Fruit fly (Drosophila melanogaster) whole organism, embryonic: ENCODE data around the gene CG43346.

Experiments
- Bteb2 ChIP-seq: fragments of 200-800 bp; sonication (Bioruptor generic); optimal IDR thresholded peaks from 2 replicates; lab custom pipeline; 2016; ENCODE audit warnings: missing biosample characterization, missing genetic modification characterization
- CG10274 ChIP-seq: fragments of 200-800 bp; sonication (Bioruptor generic); optimal IDR thresholded peaks from 3 replicates; lab custom pipeline; 2017; ENCODE audit warnings: missing biosample characterization, mild to moderate bottlenecking, missing genetic modification characterization
- CG10321 ChIP-seq: fragments of 200-800 bp; sonication (Bioruptor generic); IDR thresholded peaks from 2 replicates; pipeline ENCODE4 v1.3.6; 2022; ENCODE audit warnings: missing biosample characterization, missing genetic modification characterization
- CG10979 ChIP-seq: fragments of 200-800 bp; sonication (Bioruptor generic); optimal IDR thresholded peaks from 2 replicates; lab custom pipeline; 2018; ENCODE audit warnings: missing biosample characterization, mild to moderate bottlenecking, missing genetic modification characterization, moderate library complexity
- CG11723 ChIP-seq: fragments of 200-800 bp; sonication (Bioruptor generic); optimal IDR thresholded peaks from 2 replicates; lab custom pipeline; 2017; ENCODE audit warnings: missing biosample characterization, mild to moderate bottlenecking, missing genetic modification characterization
- CG13296 ChIP-seq: fragments of 200-800 bp; sonication (Bioruptor generic); optimal IDR thresholded peaks from 3 replicates; lab custom pipeline; 2018; ENCODE audit warnings: missing biosample characterization, mild to moderate bottlenecking, missing genetic modification characterization
- CG15269 ChIP-seq: fragments of 200-800 bp; sonication (Bioruptor generic); optimal IDR thresholded peaks from 2 replicates; lab custom pipeline; 2018; ENCODE audit warnings: missing biosample characterization, mild to moderate bottlenecking, missing genetic modification characterization, moderate library complexity
- CG16815 ChIP-seq: fragments of 200-800 bp; sonication (Bioruptor generic); optimal IDR thresholded peaks from 3 replicates; lab custom pipeline; 2017; ENCODE audit warnings: missing biosample characterization, mild to moderate bottlenecking, missing genetic modification characterization
- CG17568 ChIP-seq: fragments of 200-800 bp; sonication (Bioruptor generic); optimal IDR thresholded peaks from 2 replicates; lab custom pipeline; 2018; ENCODE audit warnings: missing biosample characterization, mild to moderate bottlenecking, missing genetic modification characterization, moderate library complexity
- CG1792 ChIP-seq: fragments of 200-800 bp; sonication (Bioruptor generic); optimal IDR thresholded peaks from 2 replicates; lab custom pipeline; 2016; ENCODE audit warnings: missing biosample characterization, missing genetic modification characterization
- CG18764 ChIP-seq: fragments of 200-800 bp; sonication (Bioruptor generic); optimal IDR thresholded peaks from 3 replicates; lab custom pipeline; 2016; ENCODE audit warnings: missing biosample characterization, missing genetic modification characterization
- CG31365 ChIP-seq: fragments of 200-800 bp; sonication (Bioruptor generic); optimal IDR thresholded peaks from 2 replicates; lab custom pipeline; 2018; ENCODE audit warnings: missing biosample characterization, mild to moderate bottlenecking, missing genetic modification characterization
- CG3163 ChIP-seq: fragments of 200-800 bp; sonication (Bioruptor generic); optimal IDR thresholded peaks from 3 replicates; lab custom pipeline; 2016; ENCODE audit warnings: missing biosample characterization, missing genetic modification characterization
- CG32767 ChIP-seq: fragments of 200-800 bp; sonication (Bioruptor generic); IDR thresholded peaks from 2 replicates; pipeline ENCODE4 v1.3.6; 2022; ENCODE audit warnings: missing biosample characterization, missing genetic modification characterization
- CG32772 ChIP-seq: fragments of 200-800 bp; sonication (Bioruptor generic); IDR thresholded peaks from 2 replicates; pipeline ENCODE4 v1.3.6; 2022; ENCODE audit warnings: missing biosample characterization, missing genetic modification characterization
- CG4820 ChIP-seq: fragments of 200-800 bp; sonication (Bioruptor generic); optimal IDR thresholded peaks from 3 replicates; lab custom pipeline; 2016; ENCODE audit warnings: missing biosample characterization, missing genetic modification characterization
- CG6791 ChIP-seq: fragments of 200-800 bp; sonication (Bioruptor generic); IDR thresholded peaks from 3 replicates; pipeline ENCODE4 v1.3.6; 2022; ENCODE audit warnings: missing biosample characterization, missing genetic modification characterization; ENCODE audit not compliant: partially characterized antibody
- CG7357 ChIP-seq: fragments of 200-800 bp; sonication (Bioruptor generic); IDR thresholded peaks from 3 replicates; pipeline ENCODE4 v1.3.6; 2022; ENCODE audit warnings: missing biosample characterization, missing genetic modification characterization
- CG8478 ChIP-seq: fragments of >200 bp; optimal IDR thresholded peaks from 2 replicates; lab custom pipeline; 2018
- CG9727 ChIP-seq: fragments of 200-800 bp; sonication (Bioruptor generic); optimal IDR thresholded peaks from 3 replicates; lab custom pipeline; 2017; ENCODE audit warnings: missing biosample characterization, mild to moderate bottlenecking, missing genetic modification characterization
- CG9932 ChIP-seq: fragments of 200-800 bp; sonication (Bioruptor generic); IDR thresholded peaks from 2 replicates; pipeline ENCODE4 v1.3.6; 2022; ENCODE audit warnings: missing biosample characterization, missing genetic modification characterization
- Dad ChIP-seq: fragments of 200-800 bp; sonication (Bioruptor generic); optimal IDR thresholded peaks from 3 replicates; lab custom pipeline; 2016; ENCODE audit warnings: missing biosample characterization, missing genetic modification characterization
- ERR ChIP-seq: fragments of 200-800 bp; sonication (Bioruptor generic); optimal IDR thresholded peaks from 2 replicates; lab custom pipeline; 2016; ENCODE audit warnings: missing biosample characterization, missing genetic modification characterization
- HHEX ChIP-seq: fragments of 200-800 bp; sonication (Bioruptor generic); optimal IDR thresholded peaks from 3 replicates; lab custom pipeline; 2017; ENCODE audit warnings: missing biosample characterization, mild to moderate bottlenecking, missing genetic modification characterization, missing genetic modification reagents
- Hand ChIP-seq: fragments of 200-800 bp; sonication (Bioruptor generic); optimal IDR thresholded peaks from 2 replicates; lab custom pipeline; 2017; ENCODE audit warnings: mild to moderate bottlenecking, missing biosample characterization, missing genetic modification reagents, missing genetic modification characterization
- Hr3 ChIP-seq: fragments of 200-800 bp; sonication (Bioruptor generic); optimal IDR thresholded peaks from 3 replicates; lab custom pipeline; 2016; ENCODE audit warnings: missing biosample characterization, missing genetic modification characterization
- Hr39 ChIP-seq: fragments of >200 bp; optimal IDR thresholded peaks from 2 replicates; lab custom pipeline; 2017
- Hr51 ChIP-seq, 2 experiments: fragments of 200-800 bp; sonication (Bioruptor generic); optimal IDR thresholded peaks; 2 replicates in 1 of 2; 3 replicates in 1 of 2; lab custom pipeline; 2016 to 2018; ENCODE audit warnings: missing biosample characterization in 2 of 2, missing genetic modification characterization in 2 of 2, mild to moderate bottlenecking in 1 of 2, moderate library complexity in 1 of 2
- MTF-1 ChIP-seq: fragments of 200-800 bp; sonication (Bioruptor generic); optimal IDR thresholded peaks from 2 replicates; lab custom pipeline; 2018; ENCODE audit warnings: missing biosample characterization, mild to moderate bottlenecking, missing genetic modification characterization, borderline replicate concordance
- Opbp ChIP-seq: fragments of 200-800 bp; sonication (Bioruptor generic); IDR thresholded peaks from 3 replicates; pipeline ENCODE4 v1.3.6; 2022; ENCODE audit warnings: missing biosample characterization, missing genetic modification characterization; ENCODE audit not compliant: partially characterized antibody
- Optix ChIP-seq: fragments of 200-800 bp; sonication (Bioruptor generic); IDR thresholded peaks from 3 replicates; pipeline ENCODE4 v1.3.6; 2022; ENCODE audit warnings: missing biosample characterization, missing genetic modification characterization
- ac ChIP-seq: fragments of 200-800 bp; sonication (Bioruptor generic); optimal IDR thresholded peaks from 3 replicates; lab custom pipeline; 2017; ENCODE audit warnings: missing biosample characterization, mild to moderate bottlenecking, missing genetic modification characterization
- cg ChIP-seq: fragments of 200-800 bp; sonication (Bioruptor generic); optimal IDR thresholded peaks from 3 replicates; lab custom pipeline; 2019; ENCODE audit warnings: missing biosample characterization, mild to moderate bottlenecking, missing genetic modification characterization, moderate library complexity
- chinmo ChIP-seq: fragments of 200-800 bp; sonication (Bioruptor generic); IDR thresholded peaks from 4 replicates; pipeline ENCODE4 v1.3.6; 2022; ENCODE audit warnings: missing biosample characterization, missing genetic modification characterization; ENCODE audit not compliant: partially characterized antibody
- fd96Cb ChIP-seq: fragments of 200-800 bp; sonication (Bioruptor generic); optimal IDR thresholded peaks from 2 replicates; lab custom pipeline; 2018; ENCODE audit warnings: missing biosample characterization, mild to moderate bottlenecking, missing genetic modification characterization, moderate library complexity
- grn ChIP-seq: fragments of 200-800 bp; sonication (Bioruptor generic); optimal IDR thresholded peaks from 3 replicates; lab custom pipeline; 2017; ENCODE audit warnings: missing biosample characterization, missing genetic modification characterization
- her ChIP-seq: fragments of 200-800 bp; sonication (Bioruptor generic); optimal IDR thresholded peaks from 2 replicates; lab custom pipeline; 2016; ENCODE audit warnings: missing biosample characterization, missing genetic modification characterization
- hkb ChIP-seq, 2 experiments: fragments of 200-800 bp in 1 of 2; fragments of >200 bp in 1 of 2; sonication (Bioruptor generic) in 1 of 2; IDR thresholded peaks in 1 of 2; optimal IDR thresholded peaks in 1 of 2; 2 replicates each; pipeline versions ENCODE4 v1.3.6 to Lab custom; 2017 to 2022; ENCODE audit warnings: missing biosample characterization in 1 of 2, missing genetic modification characterization in 1 of 2
- kay ChIP-seq: fragments of 200-800 bp; sonication (Bioruptor generic); optimal IDR thresholded peaks from 2 replicates; lab custom pipeline; 2016; ENCODE audit warnings: missing biosample characterization, missing genetic modification characterization
- klu ChIP-seq: fragments of 200-800 bp; sonication (Bioruptor generic); IDR thresholded peaks from 2 replicates; pipeline ENCODE4 v1.3.6; 2022; ENCODE audit warnings: missing biosample characterization, missing genetic modification characterization
- otp ChIP-seq: fragments of 200-800 bp; sonication (Bioruptor generic); IDR thresholded peaks from 3 replicates; pipeline ENCODE4, ENCODE4 v1.3.6; 2022; ENCODE audit warnings: missing biosample characterization, missing genetic modification characterization
- pros ChIP-seq: fragments of 200-800 bp; sonication (Bioruptor generic); optimal IDR thresholded peaks from 3 replicates; lab custom pipeline; 2019; ENCODE audit warnings: missing biosample characterization, mild to moderate bottlenecking, missing genetic modification characterization, moderate library complexity
- sim ChIP-seq: fragments of 200-800 bp; sonication (Bioruptor generic); IDR thresholded peaks from 2 replicates; pipeline ENCODE4 v1.3.6; 2022; ENCODE audit warnings: missing biosample characterization, missing genetic modification characterization
- sr ChIP-seq: fragments of 200-800 bp; sonication (Bioruptor generic); IDR thresholded peaks from 3 replicates; pipeline ENCODE4 v1.3.6; 2022; ENCODE audit warnings: missing biosample characterization, missing genetic modification characterization
- ssp ChIP-seq: fragments of 200-800 bp; sonication (Bioruptor generic); IDR thresholded peaks from 2 replicates; pipeline ENCODE4 v1.3.6; 2022; ENCODE audit warnings: missing biosample characterization, missing genetic modification characterization
- sug ChIP-seq: fragments of 200-800 bp; optimal IDR thresholded peaks from 2 replicates; lab custom pipeline; 2019; ENCODE audit warnings: missing biosample characterization, mild to moderate bottlenecking, missing genetic modification characterization, moderate library complexity
- unpg ChIP-seq: fragments of 200-800 bp; sonication (Bioruptor generic); optimal IDR thresholded peaks from 3 replicates; lab custom pipeline; 2018; ENCODE audit warnings: missing biosample characterization, mild to moderate bottlenecking, missing genetic modification characterization, moderate library complexity
- wdn ChIP-seq: fragments of 200-800 bp; sonication (Bioruptor generic); IDR thresholded peaks from 2 replicates; pipeline ENCODE4 v1.3.6; 2022; ENCODE audit warnings: missing biosample characterization, missing genetic modification characterization

CG43346 gene

DNA sequence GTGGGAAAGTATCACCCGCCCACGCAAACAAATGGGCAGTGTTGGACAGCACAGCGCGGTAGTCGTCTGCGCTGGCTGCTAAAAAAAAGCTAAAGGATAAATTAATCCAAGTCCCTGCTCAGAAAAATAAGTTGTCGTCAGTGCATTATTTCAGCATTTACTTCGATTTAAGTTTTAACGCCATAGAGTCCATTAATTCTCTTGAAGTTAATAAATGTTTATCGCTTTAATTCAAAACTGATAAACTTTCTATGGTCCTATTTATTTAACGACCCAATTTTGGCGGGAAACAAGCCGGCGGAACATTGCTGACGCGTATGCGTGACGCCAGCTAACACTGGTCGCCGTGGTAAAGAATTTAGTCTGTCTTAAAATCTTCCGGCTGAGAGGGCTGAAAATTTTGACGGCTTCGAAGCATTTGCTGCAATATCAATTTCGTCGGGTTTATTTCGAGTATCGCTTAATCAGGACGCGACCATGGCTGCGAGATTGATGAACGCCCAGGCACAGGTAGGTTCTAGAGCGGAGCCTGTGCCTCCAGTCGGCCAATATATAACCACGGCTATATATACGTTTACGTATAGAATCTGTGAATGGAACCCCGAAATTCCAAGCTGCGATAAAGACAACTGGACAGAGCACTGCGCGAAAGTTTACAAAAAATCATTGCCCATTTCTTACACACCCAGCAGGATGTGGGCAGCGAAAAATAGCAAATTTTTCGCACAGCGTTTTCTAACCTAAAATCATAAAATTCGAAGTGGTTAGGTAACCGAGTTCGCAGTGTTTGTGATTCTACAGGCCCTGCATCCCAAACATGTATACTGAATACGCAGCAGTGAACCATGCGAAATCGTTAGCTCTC lies at the start of gene CG43346, which contains the start of the genes mAcon1 and CG43345:
TSS of gene CG43346 (minus strand) at position 287 of the 865 bp plus-strand sequence.
TSS of gene mAcon1 (plus strand) at position 276 of the 865 bp plus-strand sequence.
TSS of gene CG43345 (minus strand) at position 287 of the 865 bp plus-strand sequence.
- TF ChIP-seq ERR (GFP tag; lab: Kevin White, UChicago) = peak; percentile 82
- TF ChIP-seq CG31365 (tag; lab: Kevin White, UChicago) = no peak
- TF ChIP-seq sug = peak; percentile 89
- TF ChIP-seq CG1792 = peak; percentile 83
- TF ChIP-seq CG3163 (GFP tag; lab: Kevin White, UChicago) = peak; percentile 78
- peak; percentile 74 for TF ChIP-seq Bteb2
- no peak for TF ChIP-seq pros (GFP tag; lab: Kevin White, UChicago)
- TF ChIP-seq ssp (GFP tag; lab: Robert Waterston, UW) = peak; percentile 55
- peak in 1 of 2 experiments; percentile 87 for TF ChIP-seq Hr51 (GFP tag; optimal IDR thresholded peaks at IDR 0.05; lab: Kevin White, UChicago)
- peak; percentile 79 for TF ChIP-seq HHEX (GFP tag; lab: Kevin White, UChicago)
- peak; percentile 54 for TF ChIP-seq fd96Cb
- TF ChIP-seq CG7357 (GFP tag; lab: Robert Waterston, UW) = peak; percentile 59; the same call in 1 of the 3 replicates
- TF ChIP-seq wdn (GFP tag; lab: Robert Waterston, UW) = peak; percentile 58; the same call in 1 of the 2 replicates
- TF ChIP-seq CG17568 (GFP tag; lab: Kevin White, UChicago) = no peak
- TF ChIP-seq CG11723 (GFP tag; lab: Kevin White, UChicago) = peak; percentile 72
- TF ChIP-seq Optix (GFP tag; lab: Robert Waterston, UW) = 0 out of 3 replicates have a peak, but pooled peaks have one; percentile 20
- TF ChIP-seq CG4820 (GFP tag; lab: Kevin White, UChicago) = peak; percentile 77
- TF ChIP-seq Hr3 (GFP tag; lab: Kevin White, UChicago) = peak; percentile 76
- TF ChIP-seq kay (GFP tag; lab: Kevin White, UChicago) = peak; percentile 58
- TF ChIP-seq CG9727 (GFP tag; lab: Kevin White, UChicago) = peak; percentile 79
- peak; percentile 84 for TF ChIP-seq CG9932 (GFP tag; lab: Robert Waterston, UW)
- peak; percentile 47; the same call in 1 of the 2 replicates for TF ChIP-seq CG10321 (GFP tag; lab: Robert Waterston, UW)
- TF ChIP-seq CG10274 = peak; percentile 53
- TF ChIP-seq grn (GFP tag; lab: Kevin White, UChicago) = no peak
- TF ChIP-seq CG32772 (GFP tag; lab: Robert Waterston, UW) = 0 out of 2 replicates have a peak, but pooled peaks have one; percentile 33
- no peak for TF ChIP-seq sim (GFP tag; lab: Robert Waterston, UW)
- peak; percentile 82 for TF ChIP-seq CG13296 (GFP tag; lab: Kevin White, UChicago)
- TF ChIP-seq her (GFP tag; lab: Kevin White, UChicago) = peak; percentile 84
- TF ChIP-seq CG8478 (lab: Kevin White, UChicago) = no peak
- peak; percentile 89 for TF ChIP-seq Dad (GFP tag; lab: Kevin White, UChicago)
- TF ChIP-seq cg (GFP tag; lab: Kevin White, UChicago) = no peak
- peak; percentile 47; the same call in 1 of the 2 replicates for TF ChIP-seq CG32767 (GFP tag; lab: Robert Waterston, UW)
- TF ChIP-seq Hand (GFP tag; lab: Kevin White, UChicago) = no peak
- peak; percentile 70 for TF ChIP-seq Hr39 (lab: Kevin White, UChicago)
- peak; percentile 51 for TF ChIP-seq hkb (optimal IDR thresholded peaks at IDR 0.05; lab: Kevin White, UChicago)
- TF ChIP-seq hkb (GFP tag; IDR thresholded peaks at IDR 0.05; lab: Robert Waterston, UW) = peak; percentile 72
- no peak for TF ChIP-seq MTF-1 (GFP tag; lab: Kevin White, UChicago)
- TF ChIP-seq CG16815 (GFP tag; lab: Kevin White, UChicago) = peak; percentile 84
- TF ChIP-seq otp (GFP tag; lab: Robert Waterston, UW) = no peak
- TF ChIP-seq CG18764 (GFP tag; lab: Kevin White, UChicago) = peak; percentile 64
- TF ChIP-seq CG10979 (tag; lab: Kevin White, UChicago) = peak; percentile 64
- no peak for TF ChIP-seq CG6791 (GFP tag; lab: Robert Waterston, UW)
- TF ChIP-seq chinmo (GFP tag; lab: Robert Waterston, UW) = no peak
- TF ChIP-seq klu (GFP tag; lab: Robert Waterston, UW) = peak; percentile 96
- peak; percentile 64 for TF ChIP-seq unpg (GFP tag; lab: Kevin White, UChicago)
- TF ChIP-seq sr (GFP tag; lab: Robert Waterston, UW) = peak; percentile 76; the same call in 2 of the 3 replicates
- TF ChIP-seq ac = no peak
- TF ChIP-seq CG15269 = no peak
- TF ChIP-seq Opbp (GFP tag; lab: Robert Waterston, UW) = no peak
